Worm (Caenorhabditis elegans) whole organism, mixed stage, embryonic: Measurements from ENCODE around the gene C18D11.6.
A peak's percentile ranks its signal among the peaks of the same experiment; 100 is the strongest.

Experiments used
- blmp-1 ChIP-seq: fragments of 150-350 bp; optimal IDR thresholded peaks from 2 replicates; lab custom pipeline; 2014; ENCODE audit warnings: missing biosample characterization, missing genetic modification characterization
- ceh-39 ChIP-seq: fragments of 150-350 bp; optimal IDR thresholded peaks from 2 replicates; lab custom pipeline; 2014; ENCODE audit warnings: missing biosample characterization, missing genetic modification characterization
- cnd-1 ChIP-seq: fragments of 200-800 bp; sonication (Bioruptor generic); optimal IDR thresholded peaks from 2 replicates; lab custom pipeline; 2018; ENCODE audit warnings: mild to moderate bottlenecking, missing genetic modification characterization, missing compliant biosample characterization
- elt-3 ChIP-seq: fragments of 150-350 bp; optimal IDR thresholded peaks from 2 replicates; lab custom pipeline; 2014; ENCODE audit warnings: missing biosample characterization, missing genetic modification characterization
- mep-1 ChIP-seq: fragments of 150-350 bp; optimal IDR thresholded peaks from 2 replicates; lab custom pipeline; 2017; ENCODE audit warnings: missing biosample characterization, missing genetic modification reagents, missing genetic modification characterization, inconsistent platforms
- nhr-76 ChIP-seq: sonication (generic microtip); optimal IDR thresholded peaks from 2 replicates; lab custom pipeline; 2017; ENCODE audit warnings: missing biosample characterization, missing genetic modification characterization
- pha-4 ChIP-seq: fragments of 150-350 bp; optimal IDR thresholded peaks from 2 replicates; lab custom pipeline; 2018; ENCODE audit warnings: missing biosample characterization, missing genetic modification reagents, missing genetic modification characterization
- snpc-4 ChIP-seq: fragments of 150-350 bp; optimal IDR thresholded peaks from 2 replicates; lab custom pipeline; 2014; ENCODE audit warnings: missing biosample characterization, missing genetic modification characterization
- unc-39 ChIP-seq: fragments of 150-350 bp; optimal IDR thresholded peaks from 2 replicates; lab custom pipeline; 2014; ENCODE audit warnings: missing biosample characterization, missing genetic modification characterization

ce11 chrIII:11774508-11775000 is 35.8 kb upstream of the C18D11.6 start, which contains the start of gene immp-1:
- TF ChIP-seq ceh-39 (tag; lab: Kevin White, UChicago) (no peak), snpc-4 (no peak), mep-1 (tag; lab: Kevin White, UChicago) (no peak), pha-4 (no peak), nhr-76 (no peak), unc-39 (tag; lab: Kevin White, UChicago) (no peak), cnd-1 (tag; lab: Kevin White, UChicago) (no peak), blmp-1 (peak; percentile 71), elt-3 (tag; lab: Kevin White, UChicago) (no peak)
